Fruit fly (Drosophila melanogaster) whole organism, embryonic: ENCODE results near the gene CG15019.

ENCODE experiments used
- Ada2b ChIP-seq: fragments of 200-800 bp; sonication (Bioruptor generic); IDR thresholded peaks from 2 replicates; pipeline ENCODE4 v1.3.6; 2022; ENCODE audit warnings: missing biosample characterization, missing genetic modification characterization
- Asciz ChIP-seq: fragments of 200-800 bp; sonication (Bioruptor generic); optimal IDR thresholded peaks from 2 replicates; lab custom pipeline; 2017; ENCODE audit warnings: missing biosample characterization, mild to moderate bottlenecking, missing genetic modification characterization, missing genetic modification reagents
- Blimp-1 ChIP-seq: fragments of 200-800 bp; sonication (Bioruptor generic); optimal IDR thresholded peaks from 3 replicates; lab custom pipeline; 2018; ENCODE audit warnings: missing biosample characterization, missing genetic modification characterization, mild to moderate bottlenecking, moderate library complexity, missing genetic modification reagents
- CG10267 ChIP-seq: fragments of 200-800 bp; sonication (Bioruptor generic); optimal IDR thresholded peaks from 2 replicates; lab custom pipeline; 2018; ENCODE audit warnings: missing biosample characterization, mild to moderate bottlenecking, missing genetic modification characterization, moderate library complexity
- CG10979 ChIP-seq: fragments of 200-800 bp; sonication (Bioruptor generic); optimal IDR thresholded peaks from 2 replicates; lab custom pipeline; 2018; ENCODE audit warnings: missing biosample characterization, mild to moderate bottlenecking, missing genetic modification characterization, moderate library complexity
- CG11504 ChIP-seq: fragments of 200-800 bp; sonication (Bioruptor generic); optimal IDR thresholded peaks from 3 replicates; lab custom pipeline; 2019; ENCODE audit warnings: missing biosample characterization, mild to moderate bottlenecking, missing genetic modification characterization, moderate library complexity
- CG13424 ChIP-seq: fragments of 200-800 bp; sonication (Bioruptor generic); optimal IDR thresholded peaks from 2 replicates; lab custom pipeline; 2019; ENCODE audit warnings: missing biosample characterization, mild to moderate bottlenecking, missing genetic modification characterization, moderate library complexity
- CG14441 ChIP-seq: fragments of 200-800 bp; sonication (Bioruptor generic); IDR thresholded peaks from 2 replicates; pipeline ENCODE4 v1.3.6; 2022; ENCODE audit warnings: missing biosample characterization, missing genetic modification characterization
- CG15269 ChIP-seq: fragments of 200-800 bp; sonication (Bioruptor generic); optimal IDR thresholded peaks from 2 replicates; lab custom pipeline; 2018; ENCODE audit warnings: missing biosample characterization, mild to moderate bottlenecking, missing genetic modification characterization, moderate library complexity
- CG16863 ChIP-seq: fragments of 200-800 bp; sonication (Bioruptor generic); optimal IDR thresholded peaks from 3 replicates; lab custom pipeline; 2016; ENCODE audit warnings: missing biosample characterization, missing genetic modification characterization
- CG17361 ChIP-seq: fragments of 200-800 bp; sonication (Bioruptor generic); IDR thresholded peaks from 3 replicates; pipeline ENCODE4 v1.3.6; 2022; ENCODE audit warnings: missing biosample characterization, missing genetic modification characterization
- CG30403 ChIP-seq: fragments of 200-800 bp; sonication (Bioruptor generic); optimal IDR thresholded peaks from 3 replicates; lab custom pipeline; 2016; ENCODE audit warnings: missing biosample characterization, missing genetic modification characterization
- CG31441 ChIP-seq: fragments of 200-800 bp; sonication (Bioruptor generic); IDR thresholded peaks from 2 replicates; pipeline ENCODE4 v1.3.6; 2022; ENCODE audit warnings: missing biosample characterization, missing genetic modification characterization
- CG6272 ChIP-seq: fragments of 200-800 bp; sonication (Bioruptor generic); IDR thresholded peaks from 2 replicates; pipeline ENCODE4 v1.3.6; 2022; ENCODE audit warnings: missing biosample characterization, missing genetic modification characterization
- CG7372 ChIP-seq: fragments of 200-800 bp; sonication (Bioruptor generic); IDR thresholded peaks from 2 replicates; pipeline ENCODE4 v1.3.6; 2022; ENCODE audit warnings: missing biosample characterization, missing genetic modification characterization
- CG7745 ChIP-seq: fragments of 200-800 bp; sonication (Bioruptor generic); optimal IDR thresholded peaks from 2 replicates; lab custom pipeline; 2018; ENCODE audit warnings: missing biosample characterization, mild to moderate bottlenecking, missing genetic modification characterization, moderate library complexity
- CG7839 ChIP-seq: fragments of 200-800 bp; sonication (Bioruptor generic); optimal IDR thresholded peaks from 3 replicates; lab custom pipeline; 2018; ENCODE audit warnings: missing biosample characterization, mild to moderate bottlenecking, missing genetic modification characterization, moderate library complexity
- CG7963 ChIP-seq: fragments of 200-800 bp; sonication (Bioruptor generic); IDR thresholded peaks from 3 replicates; pipeline ENCODE4 v1.3.6; 2022; ENCODE audit warnings: missing biosample characterization, missing genetic modification characterization; ENCODE audit not compliant: partially characterized antibody
- CG8388 ChIP-seq: fragments of 200-800 bp; sonication (Bioruptor generic); optimal IDR thresholded peaks from 2 replicates; lab custom pipeline; 2019; ENCODE audit warnings: missing biosample characterization, mild to moderate bottlenecking, missing genetic modification characterization, moderate library complexity
- CG9817 ChIP-seq: fragments of 200-800 bp; sonication (Bioruptor generic); optimal IDR thresholded peaks from 2 replicates; lab custom pipeline; 2018; ENCODE audit warnings: missing biosample characterization, mild to moderate bottlenecking, missing genetic modification characterization, moderate library complexity
- Doc3 ChIP-seq: fragments of 200-800 bp; sonication (Bioruptor generic); IDR thresholded peaks from 3 replicates; pipeline ENCODE4 v1.3.6; 2022; ENCODE audit warnings: missing biosample characterization, missing genetic modification characterization; ENCODE audit not compliant: partially characterized antibody
- Hr51 ChIP-seq, 2 experiments: fragments of 200-800 bp; sonication (Bioruptor generic); optimal IDR thresholded peaks; 2 replicates in 1 of 2; 3 replicates in 1 of 2; lab custom pipeline; 2016 to 2018; ENCODE audit warnings: missing biosample characterization in 2 of 2, missing genetic modification characterization in 2 of 2, mild to moderate bottlenecking in 1 of 2, moderate library complexity in 1 of 2
- Meics ChIP-seq: fragments of 200-800 bp; sonication (Bioruptor generic); optimal IDR thresholded peaks from 2 replicates; lab custom pipeline; 2017; ENCODE audit warnings: missing biosample characterization, mild to moderate bottlenecking, missing genetic modification characterization
- Oli ChIP-seq: fragments of 200-800 bp; sonication (Bioruptor generic); optimal IDR thresholded peaks from 2 replicates; lab custom pipeline; 2018; ENCODE audit warnings: missing biosample characterization, mild to moderate bottlenecking, missing genetic modification characterization, moderate library complexity
- Opbp ChIP-seq: fragments of 200-800 bp; sonication (Bioruptor generic); IDR thresholded peaks from 3 replicates; pipeline ENCODE4 v1.3.6; 2022; ENCODE audit warnings: missing biosample characterization, missing genetic modification characterization; ENCODE audit not compliant: partially characterized antibody
- Xrp1 ChIP-seq: fragments of 200-800 bp; sonication (Bioruptor generic); IDR thresholded peaks from 2 replicates; pipeline ENCODE4 v1.3.6; 2022; ENCODE audit warnings: missing biosample characterization, missing genetic modification characterization
- az2 ChIP-seq: fragments of 200-800 bp; sonication (Bioruptor generic); optimal IDR thresholded peaks from 3 replicates; lab custom pipeline; 2016; ENCODE audit warnings: missing biosample characterization, missing genetic modification characterization
- ci ChIP-seq: fragments of 200-800 bp; sonication (Bioruptor generic); IDR thresholded peaks from 3 replicates; pipeline ENCODE4 v1.3.6; 2022; ENCODE audit warnings: missing biosample characterization, missing genetic modification characterization
- dmrt99B ChIP-seq: fragments of 200-800 bp; sonication (Bioruptor generic); optimal IDR thresholded peaks from 2 replicates; lab custom pipeline; 2018; ENCODE audit warnings: missing biosample characterization, mild to moderate bottlenecking, missing genetic modification characterization, moderate library complexity
- dpn ChIP-seq, 2 experiments: fragments of 200-800 bp; sonication (Bioruptor generic); optimal IDR thresholded peaks; 3 replicates each; lab custom pipeline; 2016; ENCODE audit warnings: missing biosample characterization in 2 of 2, missing genetic modification characterization in 2 of 2
- dysf ChIP-seq: fragments of 200-800 bp; sonication (Bioruptor generic); IDR thresholded peaks from 3 replicates; pipeline ENCODE4 v1.3.6; 2022; ENCODE audit warnings: missing biosample characterization, missing genetic modification characterization
- esg ChIP-seq: fragments of 200-800 bp; sonication (Bioruptor generic); conservative IDR thresholded peaks from 2 replicates; pipeline ENCODE4 v1.3.6; 2022; ENCODE audit warnings: missing biosample characterization, missing genetic modification characterization
- eve ChIP-seq, 2 experiments: fragments of >200 bp; optimal IDR thresholded peaks; 2 replicates each; lab custom pipeline; 2017; ENCODE audit warnings: missing biosample characterization in 2 of 2, missing genetic modification characterization in 2 of 2
- gsb-n ChIP-seq: fragments of 200-800 bp; sonication (Bioruptor generic); optimal IDR thresholded peaks from 3 replicates; lab custom pipeline; 2018; ENCODE audit warnings: missing biosample characterization, mild to moderate bottlenecking, missing genetic modification characterization
- hkb ChIP-seq, 2 experiments: fragments of 200-800 bp in 1 of 2; fragments of >200 bp in 1 of 2; sonication (Bioruptor generic) in 1 of 2; IDR thresholded peaks in 1 of 2; optimal IDR thresholded peaks in 1 of 2; 2 replicates each; pipeline versions ENCODE4 v1.3.6 to Lab custom; 2017 to 2022; ENCODE audit warnings: missing biosample characterization in 1 of 2, missing genetic modification characterization in 1 of 2
- lab ChIP-seq: fragments of 200-800 bp; sonication (Bioruptor generic); optimal IDR thresholded peaks from 3 replicates; lab custom pipeline; 2017; ENCODE audit warnings: missing biosample characterization, missing genetic modification characterization, mild to moderate bottlenecking, moderate library complexity, missing genetic modification reagents
- nau ChIP-seq: fragments of 200-800 bp; sonication (Bioruptor generic); optimal IDR thresholded peaks from 3 replicates; lab custom pipeline; 2017; ENCODE audit warnings: missing biosample characterization, mild to moderate bottlenecking, missing genetic modification characterization, missing genetic modification reagents
- otp ChIP-seq: fragments of 200-800 bp; sonication (Bioruptor generic); IDR thresholded peaks from 3 replicates; pipeline ENCODE4, ENCODE4 v1.3.6; 2022; ENCODE audit warnings: missing biosample characterization, missing genetic modification characterization
- pb ChIP-seq: fragments of 200-800 bp; sonication (Bioruptor generic); optimal IDR thresholded peaks from 3 replicates; lab custom pipeline; 2016; ENCODE audit warnings: missing biosample characterization, missing genetic modification characterization
- pfk ChIP-seq: fragments of 200-800 bp; sonication (Bioruptor generic); optimal IDR thresholded peaks from 2 replicates; lab custom pipeline; 2018; ENCODE audit warnings: missing biosample characterization, mild to moderate bottlenecking, missing genetic modification characterization, moderate library complexity
- phol ChIP-seq: fragments of 200-800 bp; sonication (Bioruptor generic); optimal IDR thresholded peaks from 3 replicates; lab custom pipeline; 2018; ENCODE audit warnings: missing biosample characterization, mild to moderate bottlenecking, missing genetic modification characterization, moderate library complexity
- psq ChIP-seq: fragments of 200-800 bp; sonication (Bioruptor generic); optimal IDR thresholded peaks from 2 replicates; lab custom pipeline; 2017; ENCODE audit warnings: missing biosample characterization, missing genetic modification characterization
- row ChIP-seq: fragments of 200-800 bp; sonication (Bioruptor generic); IDR thresholded peaks from 3 replicates; pipeline ENCODE4 v1.3.6; 2022; ENCODE audit warnings: missing biosample characterization, missing genetic modification characterization
- sisA ChIP-seq: fragments of 200-800 bp; sonication (Bioruptor generic); IDR thresholded peaks from 2 replicates; pipeline ENCODE4 v1.3.6; 2022; ENCODE audit warnings: missing biosample characterization, missing genetic modification characterization
- slbo ChIP-seq: fragments of 200-800 bp; sonication (Bioruptor generic); IDR thresholded peaks from 2 replicates; pipeline ENCODE4 v1.3.6; 2022; ENCODE audit warnings: missing biosample characterization, missing genetic modification characterization
- sob ChIP-seq: fragments of 200-800 bp; sonication (Bioruptor generic); IDR thresholded peaks from 2 replicates; pipeline ENCODE4 v1.3.6; 2022; ENCODE audit warnings: missing biosample characterization, missing genetic modification characterization
- vvl ChIP-seq: fragments of 200-800 bp; sonication (Bioruptor generic); IDR thresholded peaks from 2 replicates; pipeline ENCODE4 v1.3.6; 2022; ENCODE audit warnings: missing biosample characterization, missing genetic modification characterization

The CG15019 gene

dm6 chr3L:4375675-4376366 is 30.0 kb downstream of the CG15019 start (continued):
- TF ChIP-seq CG13424, result peak; percentile 38
- peak; percentile 31 for TF ChIP-seq Oli (tag; lab: Kevin White, UChicago)
- peak; percentile 1 for TF ChIP-seq Asciz (GFP tag; lab: Kevin White, UChicago)
- TF ChIP-seq Doc3, result no peak
- TF ChIP-seq ci (GFP tag; lab: Robert Waterston, UW), result 0 out of 3 replicates have a peak, but pooled peaks have one; percentile 28
- TF ChIP-seq CG7963 (GFP tag; lab: Robert Waterston, UW), result no peak
- TF ChIP-seq sisA, result 0 out of 2 replicates have a peak, but pooled peaks have one; percentile 16
- TF ChIP-seq CG10267 (tag; lab: Kevin White, UChicago), result no peak
- TF ChIP-seq CG7839 (tag; lab: Kevin White, UChicago), result peak; percentile 48
- TF ChIP-seq sob (GFP tag; lab: Robert Waterston, UW), result no peak
- no peak for TF ChIP-seq CG11504 (tag; lab: Kevin White, UChicago)
- TF ChIP-seq Opbp, result no peak
- TF ChIP-seq CG17361, result 0 out of 3 replicates have a peak, but pooled peaks have one; percentile 13
- peak; percentile 42; the same call in 1 of the 2 replicates for TF ChIP-seq Ada2b (GFP tag; lab: Robert Waterston, UW)
- no peak for TF ChIP-seq gsb-n (tag; lab: Kevin White, UChicago)
- no peak for TF ChIP-seq pb (GFP tag; lab: Kevin White, UChicago)
- no peak for TF ChIP-seq CG6272 (GFP tag; lab: Robert Waterston, UW)
- TF ChIP-seq CG9817 (tag; lab: Kevin White, UChicago), result peak; percentile 14
- TF ChIP-seq dmrt99B (tag; lab: Kevin White, UChicago), result peak; percentile 53
- peak; percentile 6 for TF ChIP-seq lab
- no peak for TF ChIP-seq nau (GFP tag; lab: Kevin White, UChicago)
- no peak for TF ChIP-seq hkb (optimal IDR thresholded peaks at IDR 0.05; lab: Kevin White, UChicago)
- TF ChIP-seq hkb (GFP tag; IDR thresholded peaks at IDR 0.05; lab: Robert Waterston, UW), result peak; percentile 50
- peak; percentile 31 for TF ChIP-seq CG15269 (tag; lab: Kevin White, UChicago)
- peak; percentile 58 for TF ChIP-seq row
- TF ChIP-seq slbo (GFP tag; lab: Robert Waterston, UW), result peak; percentile 46
- peak; percentile 20 for TF ChIP-seq Meics (GFP tag; lab: Kevin White, UChicago)
- peak; percentile 50; the same call in 1 of the 2 replicates for TF ChIP-seq vvl
- TF ChIP-seq psq (GFP tag; lab: Kevin White, UChicago), result no peak
- TF ChIP-seq CG30403, result peak; percentile 20
- TF ChIP-seq CG31441 (GFP tag; lab: Robert Waterston, UW), result 0 out of 2 replicates have a peak, but pooled peaks have one; percentile 21
- peak; percentile 15 for TF ChIP-seq az2 (GFP tag; lab: Kevin White, UChicago)
- TF ChIP-seq Blimp-1, result peak; percentile 21
- no peak for TF ChIP-seq pfk (GFP tag; lab: Kevin White, UChicago)
- TF ChIP-seq esg, result peak; percentile 37; the same call in 1 of the 2 replicates
- peak in 1 of 2 experiments; percentile 56 for TF ChIP-seq Hr51 (GFP tag; optimal IDR thresholded peaks at IDR 0.05; lab: Kevin White, UChicago)
- TF ChIP-seq CG7745 (tag; lab: Kevin White, UChicago), result no peak
- TF ChIP-seq dpn (GFP tag; optimal IDR thresholded peaks at IDR 0.05; lab: Kevin White, UChicago), result peak in 1 of 2 experiments; percentile 1
- 0 out of 3 replicates have a peak, but pooled peaks have one; percentile 38 for TF ChIP-seq dysf
- TF ChIP-seq CG16863 (GFP tag; lab: Kevin White, UChicago), result no peak
- TF ChIP-seq eve (GFP tag; optimal IDR thresholded peaks at IDR 0.05; lab: Kevin White, UChicago), result peak in 1 of 2 experiments; percentile 12
- no peak for TF ChIP-seq CG7372
- TF ChIP-seq CG14441 (GFP tag; lab: Robert Waterston, UW), result 0 out of 2 replicates have a peak, but pooled peaks have one; percentile 18
- TF ChIP-seq otp, result no peak
- TF ChIP-seq CG10979 (tag; lab: Kevin White, UChicago), result peak; percentile 29
- TF ChIP-seq CG8388 (GFP tag; lab: Kevin White, UChicago), result peak; percentile 0
- peak; percentile 57 for TF ChIP-seq Xrp1 (GFP tag; lab: Robert Waterston, UW)
- TF ChIP-seq phol (tag; lab: Kevin White, UChicago), result peak; percentile 35
